Worm (Caenorhabditis elegans) whole organism, early embryonic: Measurements from ENCODE around the gene twk-40.

Experiments used
- F13C5.2 ChIP-seq: sonication (generic microtip); optimal IDR thresholded peaks from 2 replicates; lab custom pipeline; 2017; ENCODE audit warnings: mild to moderate bottlenecking, missing genetic modification characterization, inconsistent platforms, missing compliant biosample characterization
- ama-1 ChIP-seq: fragments of 150-350 bp; optimal IDR thresholded peaks from 2 replicates; lab custom pipeline; 2014
- hmg-4 ChIP-seq: fragments of 200-800 bp; sonication (Bioruptor generic); optimal IDR thresholded peaks from 2 replicates; lab custom pipeline; 2018; ENCODE audit warnings: mild to moderate bottlenecking, missing genetic modification characterization, missing compliant biosample characterization
- hnd-1 ChIP-seq: sonication (generic microtip); optimal IDR thresholded peaks from 2 replicates; lab custom pipeline; 2016; ENCODE audit warnings: missing genetic modification characterization, missing compliant biosample characterization
- tbx-37 ChIP-seq: fragments of 200-800 bp; sonication (Bioruptor generic); conservative IDR thresholded peaks from 2 replicates; pipeline ENCODE4 v1.3.6; 2022; ENCODE audit warnings: missing genetic modification reagents, missing genetic modification characterization, missing compliant biosample characterization

DNA sequence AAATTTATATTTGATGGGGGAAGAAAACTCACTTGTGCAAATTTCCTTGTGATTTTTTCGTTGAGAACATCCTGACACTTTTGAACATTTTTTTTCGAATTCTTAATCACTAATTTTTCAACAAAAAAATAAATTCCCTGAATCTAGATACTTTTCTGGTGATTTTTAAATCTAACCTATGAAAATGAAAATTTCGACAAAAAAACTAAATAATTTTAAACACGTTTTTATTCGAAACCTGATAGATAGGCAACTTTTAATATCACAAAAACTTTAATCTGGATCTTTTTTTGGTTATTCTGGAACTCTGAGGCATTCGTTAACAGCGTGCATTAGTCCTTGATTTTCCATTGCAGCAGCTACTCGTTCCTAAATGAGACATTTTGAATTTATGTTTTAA lies 55.4 kb downstream of the twk-40 start, which contains the start of gene F45G2.9:
- no peak for TF ChIP-seq hnd-1
- TF ChIP-seq tbx-37 (GFP tag; lab: Robert Waterston, UW) = no peak
- TF ChIP-seq F13C5.2 (tag; lab: Kevin White, UChicago) = no peak
- TF ChIP-seq ama-1 (lab: Kevin White, UChicago) = no peak
- TF ChIP-seq hmg-4 (GFP tag; lab: Kevin White, UChicago) = no peak
